Worm (Caenorhabditis elegans) whole organism, young adult: ENCODE results near the gene D1044.6.

Experiments used
- B0019.2 ChIP-seq: fragments of 200-800 bp; sonication (Bioruptor generic); conservative IDR thresholded peaks from 2 replicates; pipeline ENCODE4 v1.3.6; 2022; ENCODE audit warnings: missing genetic modification reagents, missing genetic modification characterization, missing compliant biosample characterization
- B0035.1 ChIP-seq: sonication (generic microtip); optimal IDR thresholded peaks from 2 replicates; lab custom pipeline; 2016; ENCODE audit warnings: missing genetic modification characterization, mild to moderate bottlenecking, missing compliant biosample characterization, missing genotype, missing genetic modification reagents
- F33H1.4 ChIP-seq: fragments of 200-800 bp; sonication (Bioruptor generic); IDR thresholded peaks from 2 replicates; pipeline ENCODE4 v1.3.6; 2022; ENCODE audit warnings: missing genetic modification reagents, missing genetic modification characterization, missing compliant biosample characterization
- F49E8.2 ChIP-seq: sonication (generic microtip); optimal IDR thresholded peaks from 3 replicates; lab custom pipeline; 2017; ENCODE audit warnings: missing genetic modification characterization, mild to moderate bottlenecking, missing compliant biosample characterization, antibody characterized with exemption, moderate library complexity; ENCODE audit not compliant: insufficient read depth
- F55B11.4 ChIP-seq: sonication (generic microtip); optimal IDR thresholded peaks from 2 replicates; lab custom pipeline; 2016; ENCODE audit warnings: missing compliant biosample characterization, missing genetic modification characterization, borderline replicate concordance; ENCODE audit not compliant: insufficient read depth
- F57A8.1 ChIP-seq: fragments of 200-800 bp; sonication (Bioruptor generic); optimal IDR thresholded peaks from 2 replicates; lab custom pipeline; 2018; ENCODE audit warnings: mild to moderate bottlenecking, missing genetic modification characterization, moderate library complexity, missing compliant biosample characterization
- T07F8.4 ChIP-seq: sonication (generic microtip); optimal IDR thresholded peaks from 2 replicates; lab custom pipeline; 2016; ENCODE audit warnings: mild to moderate bottlenecking, missing genetic modification characterization, moderate library complexity, missing compliant biosample characterization
- Y53F4B.3 ChIP-seq: fragments of 200-800 bp; sonication (Bioruptor generic); IDR thresholded peaks from 2 replicates; pipeline ENCODE4 v1.3.6; 2022; ENCODE audit warnings: missing genetic modification reagents, missing genetic modification characterization, missing compliant biosample characterization
- Y95B8A.8 ChIP-seq: fragments of 200-800 bp; sonication (Bioruptor generic); IDR thresholded peaks from 2 replicates; pipeline ENCODE4 v1.3.6; 2022; ENCODE audit warnings: missing genetic modification reagents, missing genetic modification characterization, missing compliant biosample characterization
- ZK185.1 ChIP-seq: sonication (generic microtip); optimal IDR thresholded peaks from 2 replicates; lab custom pipeline; 2016; ENCODE audit warnings: mild to moderate bottlenecking, missing genetic modification characterization, missing compliant biosample characterization; ENCODE audit not compliant: poor library complexity, severe bottlenecking
- ama-1 ChIP-seq, 3 experiments: fragments of 150-350 bp in 1 of 3; sonication (generic microtip) in 2 of 3; optimal IDR thresholded peaks; 2 replicates each; lab custom pipeline; 2014 to 2018; ENCODE audit warnings: missing biosample characterization in 2 of 3, missing genetic modification characterization in 2 of 3, missing genetic modification reagents in 2 of 3
- athp-1 ChIP-seq: sonication (generic microtip); optimal IDR thresholded peaks from 2 replicates; lab custom pipeline; 2017; ENCODE audit warnings: mild to moderate bottlenecking, missing genetic modification characterization, missing compliant biosample characterization
- cebp-1 ChIP-seq, 2 experiments: fragments of 200-800 bp in 1 of 2; sonication (Bioruptor generic) in 1 of 2; sonication (generic microtip) in 1 of 2; IDR thresholded peaks in 1 of 2; optimal IDR thresholded peaks in 1 of 2; 2 replicates each; pipeline versions ENCODE4 v1.3.6 to Lab custom; 2017 to 2022; ENCODE audit warnings: missing compliant biosample characterization in 2 of 2, missing genetic modification characterization in 2 of 2, mild to moderate bottlenecking in 1 of 2, missing genetic modification reagents in 1 of 2, moderate library complexity in 1 of 2
- ceh-27 ChIP-seq: fragments of 200-800 bp; sonication (Bioruptor generic); optimal IDR thresholded peaks from 2 replicates; lab custom pipeline; 2018; ENCODE audit warnings: mild to moderate bottlenecking, missing genetic modification characterization, moderate library complexity, missing compliant biosample characterization
- ceh-58 ChIP-seq: fragments of 200-800 bp; sonication (Bioruptor generic); IDR thresholded peaks from 2 replicates; pipeline ENCODE4 v1.3.6; 2022; ENCODE audit warnings: missing genetic modification characterization, missing compliant biosample characterization
- ceh-79 ChIP-seq: sonication (generic microtip); optimal IDR thresholded peaks from 2 replicates; lab custom pipeline; 2017; ENCODE audit warnings: mild to moderate bottlenecking, missing genetic modification characterization, missing compliant biosample characterization
- ceh-91 ChIP-seq: fragments of 200-800 bp; sonication (Bioruptor generic); IDR thresholded peaks from 2 replicates; pipeline ENCODE4 v1.3.6; 2022; ENCODE audit warnings: missing genetic modification reagents, missing genetic modification characterization, missing compliant biosample characterization
- die-1 ChIP-seq: sonication (generic microtip); optimal IDR thresholded peaks from 2 replicates; lab custom pipeline; 2016; ENCODE audit warnings: missing genotype, mild to moderate bottlenecking, missing genetic modification characterization, missing compliant biosample characterization
- efl-1 ChIP-seq: fragments of 150-350 bp; optimal IDR thresholded peaks from 2 replicates; lab custom pipeline; 2014; ENCODE audit warnings: missing biosample characterization, missing genetic modification reagents, missing genetic modification characterization
- hlh-12 ChIP-seq: sonication (generic microtip); optimal IDR thresholded peaks from 2 replicates; lab custom pipeline; 2016; ENCODE audit warnings: missing genetic modification characterization, missing compliant biosample characterization
- hlh-26 ChIP-seq: fragments of 200-800 bp; sonication (Bioruptor generic); conservative IDR thresholded peaks from 2 replicates; pipeline ENCODE4 v1.3.6; 2022; ENCODE audit warnings: missing genetic modification reagents, missing genetic modification characterization, missing compliant biosample characterization
- hsf-1 ChIP-seq: fragments of 200-800 bp; sonication (Bioruptor generic); IDR thresholded peaks from 2 replicates; pipeline ENCODE4 v1.3.6; 2022; ENCODE audit warnings: missing genetic modification reagents, missing genetic modification characterization, missing compliant biosample characterization
- let-607 ChIP-seq, 2 experiments: fragments of 200-800 bp in 1 of 2; sonication (Bioruptor generic) in 1 of 2; sonication (generic microtip) in 1 of 2; optimal IDR thresholded peaks; 2 replicates each; lab custom pipeline; 2016 to 2018; ENCODE audit warnings: mild to moderate bottlenecking in 2 of 2, missing compliant biosample characterization in 2 of 2, missing genetic modification characterization in 2 of 2, moderate library complexity in 2 of 2, missing genotype in 1 of 2
- lin-54 ChIP-seq: fragments of 200-800 bp; sonication (Bioruptor generic); optimal IDR thresholded peaks from 2 replicates; lab custom pipeline; 2018; ENCODE audit warnings: mild to moderate bottlenecking, missing genetic modification characterization, missing compliant biosample characterization
- lsl-1 ChIP-seq: fragments of 200-800 bp; sonication (Bioruptor generic); optimal IDR thresholded peaks from 2 replicates; lab custom pipeline; 2018; ENCODE audit warnings: mild to moderate bottlenecking, missing genetic modification characterization, moderate library complexity, missing compliant biosample characterization
- madf-6 ChIP-seq: fragments of 200-800 bp; sonication (Bioruptor generic); IDR thresholded peaks from 2 replicates; pipeline ENCODE4 v1.3.6; 2022; ENCODE audit warnings: missing genetic modification reagents, missing genetic modification characterization, missing compliant biosample characterization
- madf-8 ChIP-seq: fragments of 200-800 bp; sonication (Bioruptor generic); conservative IDR thresholded peaks from 2 replicates; pipeline ENCODE4 v1.3.6; 2022; ENCODE audit warnings: missing genetic modification reagents, missing genetic modification characterization, missing compliant biosample characterization
- mel-28 ChIP-seq: sonication (generic microtip); optimal IDR thresholded peaks from 2 replicates; lab custom pipeline; 2016; ENCODE audit warnings: borderline replicate concordance, mild to moderate bottlenecking, missing genetic modification characterization, missing compliant biosample characterization
- nhr-120 ChIP-seq: fragments of 200-800 bp; sonication (Bioruptor generic); IDR thresholded peaks from 2 replicates; pipeline ENCODE4 v1.3.6; 2022; ENCODE audit warnings: missing genetic modification characterization, missing compliant biosample characterization
- nhr-90 ChIP-seq: sonication (generic microtip); optimal IDR thresholded peaks from 2 replicates; lab custom pipeline; 2016; ENCODE audit warnings: missing genotype, mild to moderate bottlenecking, missing genetic modification characterization, missing compliant biosample characterization
- rcor-1 ChIP-seq: fragments of 200-800 bp; sonication (Bioruptor generic); IDR thresholded peaks from 2 replicates; pipeline ENCODE4 v1.3.6; 2022; ENCODE audit warnings: missing genetic modification reagents, missing genetic modification characterization, missing compliant biosample characterization
- rec-8 ChIP-seq, 2 experiments: sonication (generic microtip); optimal IDR thresholded peaks; 2 replicates each; lab custom pipeline; 2016; ENCODE audit warnings: mild to moderate bottlenecking in 2 of 2, missing genetic modification characterization in 2 of 2, missing genetic modification reagents in 2 of 2, missing genotype in 2 of 2, missing biosample characterization in 1 of 2, missing compliant biosample characterization in 1 of 2, moderate library complexity in 1 of 2
- sea-2 ChIP-seq: fragments of 200-800 bp; sonication (Bioruptor generic); IDR thresholded peaks from 2 replicates; pipeline ENCODE4 v1.3.6; 2022; ENCODE audit warnings: missing genetic modification characterization, missing compliant biosample characterization
- tbp1 ChIP-seq: fragments of 200-800 bp; sonication (Bioruptor generic); optimal IDR thresholded peaks from 2 replicates; lab custom pipeline; 2018; ENCODE audit warnings: mild to moderate bottlenecking, missing genetic modification characterization, missing compliant biosample characterization
- xnd-1 ChIP-seq: sonication (generic microtip); optimal IDR thresholded peaks from 2 replicates; lab custom pipeline; 2016; ENCODE audit warnings: missing genotype, missing genetic modification reagents, missing genetic modification characterization, missing compliant biosample characterization
- zfh-2 ChIP-seq: fragments of 200-800 bp; sonication (Bioruptor generic); conservative IDR thresholded peaks from 2 replicates; pipeline ENCODE4 v1.3.6; 2022; ENCODE audit warnings: missing genetic modification reagents, missing genetic modification characterization, missing compliant biosample characterization
- ztf-26 ChIP-seq: sonication (generic microtip); optimal IDR thresholded peaks from 2 replicates; lab custom pipeline; 2017; ENCODE audit warnings: missing genetic modification characterization, missing compliant biosample characterization
- ztf-28 ChIP-seq: fragments of 200-800 bp; sonication (Bioruptor generic); IDR thresholded peaks from 2 replicates; pipeline ENCODE4 v1.3.6; 2022; ENCODE audit warnings: missing genetic modification reagents, missing genetic modification characterization, missing compliant biosample characterization

The D1044.6 gene

DNA sequence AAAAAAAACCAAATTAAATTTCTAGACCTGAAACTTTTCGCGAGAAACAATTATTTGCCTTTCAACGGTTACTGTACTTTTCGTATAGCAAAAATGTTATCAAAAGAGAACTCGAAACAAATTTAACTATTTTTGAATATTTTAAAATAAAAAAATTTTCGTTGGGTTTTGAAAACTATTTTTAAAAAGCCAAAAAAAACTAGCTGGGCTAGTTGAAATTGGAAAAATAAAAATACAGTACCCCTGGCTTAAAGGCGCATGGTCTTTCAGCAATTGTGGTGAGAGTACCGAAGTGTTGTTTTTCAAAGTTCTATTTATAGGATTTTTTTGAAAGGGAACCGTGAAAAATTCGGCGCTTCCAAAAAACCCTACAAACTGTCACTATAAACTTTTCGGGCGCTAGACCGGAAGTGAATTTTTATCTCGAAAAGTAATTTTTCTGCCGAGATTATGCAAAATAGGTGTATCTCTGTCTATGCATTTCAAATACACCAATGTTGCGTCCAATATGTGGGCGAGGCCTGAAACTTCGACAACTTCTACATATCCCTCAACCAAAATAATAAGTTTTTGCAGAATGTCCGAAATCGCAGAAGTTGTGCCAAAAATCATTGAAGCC, 859 bp upstream of the D1044.6 start, which contains the start of gene D1044.1:
Gene D1044.1, plus strand, starts transcription at position 569 of the 619 bp plus-strand sequence.
- TF ChIP-seq efl-1, result no peak
- peak; percentile 87 for TF ChIP-seq lsl-1 (GFP tag; lab: Kevin White, UChicago)
- no peak for TF ChIP-seq F55B11.4 (tag; lab: Kevin White, UChicago)
- TF ChIP-seq cebp-1 (GFP tag; IDR thresholded peaks at IDR 0.05; lab: Robert Waterston, UW), result no peak
- no peak for TF ChIP-seq cebp-1 (tag; optimal IDR thresholded peaks at IDR 0.05; lab: Kevin White, UChicago)
- no peak for TF ChIP-seq ZK185.1 (tag; lab: Kevin White, UChicago)
- peak; percentile 44 for TF ChIP-seq madf-8 (GFP tag; lab: Robert Waterston, UW)
- peak; percentile 77 for TF ChIP-seq madf-6 (GFP tag; lab: Robert Waterston, UW)
- TF ChIP-seq xnd-1 (tag; lab: Kevin White, UChicago), result peak; percentile 27

DNA sequence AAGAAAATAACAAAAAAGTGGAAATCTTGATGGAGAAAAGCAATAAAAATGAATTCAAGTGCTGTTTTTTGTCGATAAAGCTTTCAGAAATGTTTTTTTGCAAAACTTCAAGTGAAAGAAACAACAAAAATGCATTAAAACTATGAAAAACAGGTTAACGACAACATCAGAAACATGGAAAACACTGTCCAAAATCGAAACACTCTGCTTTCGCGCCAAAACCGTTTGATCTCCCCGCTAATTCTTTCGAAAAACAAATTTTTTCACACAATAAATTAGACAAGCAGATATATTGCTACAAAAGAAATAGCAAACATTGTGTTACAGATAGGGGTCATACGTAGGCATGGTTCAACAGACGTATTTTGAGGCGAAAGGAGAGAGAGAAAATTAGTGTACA, 1.2 kb downstream of the D1044.6 start:
- TF ChIP-seq xnd-1 (tag; lab: Kevin White, UChicago), result peak; percentile 6
- TF ChIP-seq athp-1, result no peak
- no peak for TF ChIP-seq Y53F4B.3 (GFP tag; lab: Robert Waterston, UW)
- no peak for TF ChIP-seq ztf-28 (GFP tag; lab: Robert Waterston, UW)
- TF ChIP-seq ceh-27 (GFP tag; lab: Kevin White, UChicago), result no peak
- TF ChIP-seq ama-1 (optimal IDR thresholded peaks at IDR 0.05; lab: Kevin White, UChicago), result no peak
- no peak for TF ChIP-seq ama-1 (GFP tag; optimal IDR thresholded peaks at IDR 0.05; lab: Kevin White, UChicago)
- TF ChIP-seq zfh-2 (GFP tag; lab: Robert Waterston, UW), result no peak
- no peak for TF ChIP-seq F57A8.1
- TF ChIP-seq ceh-91 (GFP tag; lab: Robert Waterston, UW), result no peak
- no peak for TF ChIP-seq ceh-58
- TF ChIP-seq F33H1.4 (GFP tag; lab: Robert Waterston, UW), result 0 out of 2 replicates have a peak, but pooled peaks have one; percentile 38
- TF ChIP-seq efl-1, result peak; percentile 80
- TF ChIP-seq let-607 (tag; optimal IDR thresholded peaks at IDR 0.05; lab: Kevin White, UChicago), result no peak
- TF ChIP-seq hsf-1 (GFP tag; lab: Robert Waterston, UW), result no peak
- TF ChIP-seq B0019.2 (GFP tag; lab: Robert Waterston, UW), result no peak
- TF ChIP-seq lin-54, result no peak
- no peak for TF ChIP-seq nhr-120 (GFP tag; lab: Robert Waterston, UW)
- no peak for TF ChIP-seq nhr-90 (tag; lab: Kevin White, UChicago)
- no peak for TF ChIP-seq mel-28 (tag; lab: Kevin White, UChicago)
- no peak for TF ChIP-seq hlh-12 (tag; lab: Kevin White, UChicago)
- no peak for TF ChIP-seq rec-8 (tag; optimal IDR thresholded peaks at IDR 0.05; lab: Kevin White, UChicago)
- no peak for TF ChIP-seq ztf-26 (tag; lab: Kevin White, UChicago)
- no peak for TF ChIP-seq hlh-26 (GFP tag; lab: Robert Waterston, UW)
- TF ChIP-seq B0035.1 (tag; lab: Kevin White, UChicago), result no peak
- no peak for TF ChIP-seq rcor-1 (GFP tag; lab: Robert Waterston, UW)
- TF ChIP-seq Y95B8A.8 (GFP tag; lab: Robert Waterston, UW), result no peak
- TF ChIP-seq sea-2, result no peak
- TF ChIP-seq die-1 (tag; lab: Kevin White, UChicago), result no peak
- no peak for TF ChIP-seq T07F8.4 (tag; lab: Kevin White, UChicago)
- peak; percentile 79 for TF ChIP-seq madf-6 (GFP tag; lab: Robert Waterston, UW)
- 0 out of 2 replicates have a peak, but pooled peaks have one; percentile 10 for TF ChIP-seq madf-8 (GFP tag; lab: Robert Waterston, UW)
- peak; percentile 67 for TF ChIP-seq F49E8.2 (tag; lab: Kevin White, UChicago)
- TF ChIP-seq tbp1 (GFP tag; lab: Kevin White, UChicago), result no peak
- TF ChIP-seq ceh-79 (tag; lab: Kevin White, UChicago), result no peak
